Fruit fly (Drosophila melanogaster): ENCODE data around the gene MESR3.

MESR3 gene

DNA sequence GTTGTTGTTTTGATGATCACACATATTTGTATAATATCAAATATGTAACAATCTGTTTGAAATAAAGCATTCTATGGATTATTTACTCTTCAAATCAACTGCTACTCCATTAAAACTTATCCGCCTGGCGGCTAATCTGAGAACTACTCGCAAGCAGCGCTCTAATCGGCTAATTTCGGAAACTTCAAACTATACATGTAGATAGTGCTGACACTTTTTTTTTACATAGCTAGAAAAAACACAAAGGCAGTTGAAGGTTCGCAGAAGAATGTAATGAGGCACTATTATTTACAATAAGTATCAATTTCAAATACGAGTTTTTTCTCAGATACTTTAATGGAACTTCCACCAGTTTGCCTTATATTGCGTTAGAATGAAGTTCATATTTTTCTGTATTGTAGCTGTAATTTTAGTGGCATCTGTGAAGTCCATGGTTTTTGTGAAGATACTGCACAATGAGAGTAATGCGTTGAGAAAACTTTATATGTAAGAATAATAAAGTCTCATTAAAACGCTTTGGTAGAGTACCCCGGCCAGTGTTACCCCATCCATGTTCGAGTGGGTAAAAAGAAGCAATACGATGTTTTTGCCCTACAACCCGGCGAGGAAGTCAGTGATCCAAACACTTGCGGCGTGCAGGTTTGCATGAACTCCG lies 49.0 kb downstream of the MESR3 start:
- TF ChIP-seq CG9705 (GFP tag; optimal IDR thresholded peaks at IDR 0.05) (peak; percentile 18), HLH106 (tag; optimal IDR thresholded peaks at IDR 0.05) (peak; percentile 34), ey (GFP tag; optimal IDR thresholded peaks at IDR 0.05) (no peak), OdsH (GFP tag; optimal IDR thresholded peaks at IDR 0.05) (peak; percentile 31), N (GFP tag; optimal IDR thresholded peaks at IDR 0.05) (no peak), sv (GFP tag; optimal IDR thresholded peaks at IDR 0.05) (peak; percentile 17), Myc (optimal IDR thresholded peaks at IDR 0.05) (peak; percentile 97), foxo (GFP tag; optimal IDR thresholded peaks at IDR 0.05) (peak in 1 of 2 experiments; percentile 47), sage (GFP tag; optimal IDR thresholded peaks at IDR 0.05) (no peak), Abd-B (GFP tag; optimal IDR thresholded peaks at IDR 0.05) (no peak), Dfd (GFP tag; optimal IDR thresholded peaks at IDR 0.05) (no peak), h (GFP tag; optimal IDR thresholded peaks at IDR 0.05) (no peak), Hr83 (GFP tag; optimal IDR thresholded peaks at IDR 0.05; ENCODE audit: poor library complexity, severe bottlenecking) (peak; percentile 38), dmrt93B (GFP tag; optimal IDR thresholded peaks at IDR 0.05) (peak; percentile 10), psq (GFP tag; optimal IDR thresholded peaks at IDR 0.05) (peak; percentile 3)

DNA sequence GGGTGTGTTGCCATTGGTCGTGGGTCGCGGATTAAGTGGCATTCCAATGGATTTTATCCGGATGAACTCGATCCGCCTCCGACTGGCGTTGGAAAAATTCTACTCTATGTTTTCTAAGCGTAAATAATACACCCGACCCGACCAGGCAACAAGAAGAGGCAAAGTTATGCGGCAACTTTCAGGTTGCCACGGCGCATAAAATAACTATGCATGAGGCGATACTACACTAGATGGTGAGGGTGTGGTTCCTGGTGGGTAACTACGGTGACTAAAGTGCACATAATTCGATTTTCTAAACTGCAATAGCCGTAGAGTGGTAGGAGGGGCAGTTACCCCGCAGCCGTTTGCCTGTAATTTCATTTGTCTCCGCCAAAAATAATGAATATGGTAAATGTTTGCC lies 54.1 kb downstream of the MESR3 start, which contains the start of gene CG43338:
Gene CG43338 (minus strand): TSS at position 101 of the 400 bp plus-strand sequence.
- TF ChIP-seq OdsH (GFP tag; optimal IDR thresholded peaks at IDR 0.05) (no peak), CrebA (GFP tag; optimal IDR thresholded peaks at IDR 0.05; ENCODE audit: borderline replicate concordance) (no peak), dmrt93B (GFP tag; optimal IDR thresholded peaks at IDR 0.05) (no peak), h (GFP tag; optimal IDR thresholded peaks at IDR 0.05) (no peak)

DNA sequence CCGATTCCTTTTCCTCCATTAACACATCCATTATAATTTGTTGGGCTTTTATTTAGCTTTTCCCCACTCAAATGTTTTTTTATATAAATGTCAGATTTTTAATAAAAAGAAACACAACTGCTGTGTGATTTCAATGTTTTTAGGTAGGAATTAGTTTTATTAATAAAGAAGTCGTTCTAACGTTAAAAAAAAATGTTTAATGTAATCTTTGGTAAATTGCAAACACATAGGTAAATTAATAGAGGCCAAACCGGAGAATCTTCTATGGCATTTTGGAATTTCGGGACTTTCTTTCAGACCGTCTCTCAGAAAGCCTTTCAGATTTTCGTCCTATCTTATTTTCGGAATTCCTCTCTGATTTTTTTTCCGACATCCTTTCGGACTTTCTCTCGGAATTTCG lies 56.1 kb downstream of the MESR3 start, which contains the start of gene CG43339:
Gene CG43339 (minus strand): TSS at position 101 of the 400 bp plus-strand sequence.
- TF ChIP-seq h (GFP tag; optimal IDR thresholded peaks at IDR 0.05): no peak
- TF ChIP-seq CrebA (GFP tag; optimal IDR thresholded peaks at IDR 0.05; ENCODE audit: borderline replicate concordance): no peak
- no peak for TF ChIP-seq foxo (GFP tag; optimal IDR thresholded peaks at IDR 0.05)
- TF ChIP-seq ey (GFP tag; optimal IDR thresholded peaks at IDR 0.05): no peak
- no peak for TF ChIP-seq N (GFP tag; optimal IDR thresholded peaks at IDR 0.05)
- no peak for TF ChIP-seq pan (optimal IDR thresholded peaks at IDR 0.05)
- no peak for TF ChIP-seq dl (GFP tag; optimal IDR thresholded peaks at IDR 0.05; ENCODE audit: insufficient read depth in 1 of 2, partially characterized antibody in 2 of 2)
- no peak for TF ChIP-seq psq (GFP tag; optimal IDR thresholded peaks at IDR 0.05)
- no peak for TF ChIP-seq HLH106 (tag; optimal IDR thresholded peaks at IDR 0.05)
- no peak for TF ChIP-seq Hr78 (GFP tag; optimal IDR thresholded peaks at IDR 0.05)
- TF ChIP-seq tai (GFP tag; optimal IDR thresholded peaks at IDR 0.05): no peak
- no peak for TF ChIP-seq Hr83 (GFP tag; optimal IDR thresholded peaks at IDR 0.05; ENCODE audit: poor library complexity, severe bottlenecking)
- TF ChIP-seq rgr (GFP tag; optimal IDR thresholded peaks at IDR 0.05): no peak
- no peak for TF ChIP-seq Dfd (GFP tag; optimal IDR thresholded peaks at IDR 0.05)
- no peak for TF ChIP-seq CG32264 (GFP tag; optimal IDR thresholded peaks at IDR 0.05)
- no peak for TF ChIP-seq Sp1 (GFP tag; optimal IDR thresholded peaks at IDR 0.05)

DNA sequence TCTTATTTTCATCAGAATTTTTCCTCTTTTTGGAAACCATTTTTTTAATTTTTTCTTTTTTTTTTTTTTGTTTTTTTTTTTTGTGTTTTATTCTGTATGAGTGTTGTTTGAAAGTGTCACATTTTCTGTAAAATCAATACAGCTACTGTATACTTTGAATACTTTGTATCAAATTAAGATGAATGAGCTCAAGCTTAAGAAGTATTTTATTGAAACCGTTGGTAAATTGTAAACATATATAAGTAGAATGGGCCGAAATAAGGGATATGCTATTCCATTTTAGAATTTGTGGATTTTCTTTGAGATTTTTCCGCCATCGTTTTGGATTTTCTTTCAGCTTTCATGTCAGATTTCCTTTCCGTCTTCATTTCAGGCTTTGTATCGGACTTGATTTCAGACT lies 57.9 kb downstream of the MESR3 start, which contains the start of gene Mst36Fb:
Gene Mst36Fb (minus strand): TSS at position 101 of the 400 bp plus-strand sequence.
- TF ChIP-seq Myc (optimal IDR thresholded peaks at IDR 0.05): no peak
- no peak for TF ChIP-seq Hr83 (GFP tag; optimal IDR thresholded peaks at IDR 0.05; ENCODE audit: poor library complexity, severe bottlenecking)
- no peak for TF ChIP-seq lola (GFP tag; optimal IDR thresholded peaks at IDR 0.05)
- TF ChIP-seq OdsH (GFP tag; optimal IDR thresholded peaks at IDR 0.05): no peak
- TF ChIP-seq h (GFP tag; optimal IDR thresholded peaks at IDR 0.05): no peak
- TF ChIP-seq br (GFP tag; optimal IDR thresholded peaks at IDR 0.05): no peak
- TF ChIP-seq Dif (GFP tag; optimal IDR thresholded peaks at IDR 0.05; ENCODE audit: partially characterized antibody): no peak
- TF ChIP-seq Abd-B (GFP tag; optimal IDR thresholded peaks at IDR 0.05): no peak
- TF ChIP-seq dmrt93B (GFP tag; optimal IDR thresholded peaks at IDR 0.05): no peak
- TF ChIP-seq brk (GFP tag; optimal IDR thresholded peaks at IDR 0.05): no peak
- no peak for TF ChIP-seq ey (GFP tag; optimal IDR thresholded peaks at IDR 0.05)
- TF ChIP-seq CG9705 (GFP tag; optimal IDR thresholded peaks at IDR 0.05): no peak
- no peak for TF ChIP-seq tai (GFP tag; optimal IDR thresholded peaks at IDR 0.05)
- TF ChIP-seq usp (GFP tag; optimal IDR thresholded peaks at IDR 0.05): no peak
- no peak for TF ChIP-seq Jra (GFP tag; optimal IDR thresholded peaks at IDR 0.05)
- TF ChIP-seq GATAd (GFP tag; optimal IDR thresholded peaks at IDR 0.05): no peak
- TF ChIP-seq woc (GFP tag; optimal IDR thresholded peaks at IDR 0.05): no peak
- TF ChIP-seq CG32264 (GFP tag; optimal IDR thresholded peaks at IDR 0.05): no peak
- no peak for TF ChIP-seq Hr78 (GFP tag; optimal IDR thresholded peaks at IDR 0.05)

All from whole organism, wandering third instar larva.